Worm (Caenorhabditis elegans): Measurements from ENCODE around the gene flp-5.

DNA sequence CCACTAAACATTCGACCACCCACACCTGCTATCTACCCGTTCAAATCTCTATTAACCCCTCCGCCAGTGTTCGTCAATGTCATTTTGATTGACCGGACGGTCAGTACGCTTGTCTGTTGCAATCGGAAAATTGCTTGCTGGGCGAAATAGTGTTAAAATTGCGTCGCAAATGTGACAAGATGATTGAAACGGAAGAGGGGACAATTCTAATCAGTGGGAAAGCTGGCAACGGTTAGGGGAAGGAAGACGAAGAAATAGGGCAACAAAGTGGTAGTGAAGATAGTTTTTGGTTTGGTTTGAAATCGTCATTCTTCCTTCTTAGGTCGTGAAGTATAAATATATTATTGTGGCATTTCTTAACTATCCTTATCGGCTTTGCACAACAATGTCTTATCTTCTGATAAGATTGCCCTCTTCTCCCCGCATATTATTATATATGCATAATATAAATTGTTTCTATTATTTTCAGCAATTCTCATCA, 40.4 kb downstream of the flp-5 start:
- TF ChIP-seq nhr-28 (tag; optimal IDR thresholded peaks at IDR 0.05) (peak; percentile 57), nhr-11 (tag; optimal IDR thresholded peaks at IDR 0.05) (no peak), daf-16 (GFP tag; optimal IDR thresholded peaks at IDR 0.05) (no peak), daf-16 (tag; optimal IDR thresholded peaks at IDR 0.05) (peak; percentile 60)
